Worm (Caenorhabditis elegans) whole organism, L4/young adult: ENCODE measurements around the gene R04B5.6.

Source experiments
- W03F9.2 ChIP-seq: fragments of 150-350 bp; optimal IDR thresholded peaks from 2 replicates; lab custom pipeline; 2014; ENCODE audit warnings: missing biosample characterization, missing genetic modification characterization
- dao-5 ChIP-seq: sonication (generic microtip); optimal IDR thresholded peaks from 2 replicates; lab custom pipeline; 2016; ENCODE audit warnings: missing genotype, missing genetic modification characterization, moderate library complexity, missing compliant biosample characterization
- him-1 ChIP-seq: sonication (generic microtip); optimal IDR thresholded peaks from 2 replicates; lab custom pipeline; 2016; ENCODE audit warnings: missing genotype, missing genetic modification reagents, missing genetic modification characterization, missing compliant biosample characterization

Gene R04B5.6

DNA sequence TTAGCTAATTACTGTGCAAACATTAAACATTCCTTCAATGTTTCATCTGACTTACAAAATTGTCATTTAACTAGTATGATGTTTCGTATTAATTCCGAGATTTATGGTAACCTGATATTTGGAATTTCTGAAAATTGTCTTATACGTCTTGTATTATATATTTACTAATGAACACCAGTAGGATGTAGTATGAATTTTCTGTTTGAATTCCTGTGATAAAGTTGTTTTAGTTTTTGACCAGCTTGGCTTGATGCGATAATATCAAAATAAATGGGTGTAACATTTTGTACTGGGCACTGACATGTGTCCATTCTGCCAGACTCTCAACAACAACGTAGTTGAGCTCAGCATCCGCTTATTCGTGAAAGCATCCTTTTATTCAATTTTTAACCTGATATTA lies at the start of gene R04B5.6:
TSS of gene R04B5.6 (plus strand) at position 301 of the 400 bp plus-strand sequence.
- TF ChIP-seq him-1 (no peak), W03F9.2 (tag; lab: Kevin White, UChicago) (no peak), dao-5 (tag; lab: Kevin White, UChicago) (no peak)

ce11 chrV:10035586-10035985 lies 49.4 kb upstream of the R04B5.6 start:
- TF ChIP-seq him-1: no peak
- no peak for TF ChIP-seq dao-5 (tag; lab: Kevin White, UChicago)
- no peak for TF ChIP-seq W03F9.2 (tag; lab: Kevin White, UChicago)

DNA sequence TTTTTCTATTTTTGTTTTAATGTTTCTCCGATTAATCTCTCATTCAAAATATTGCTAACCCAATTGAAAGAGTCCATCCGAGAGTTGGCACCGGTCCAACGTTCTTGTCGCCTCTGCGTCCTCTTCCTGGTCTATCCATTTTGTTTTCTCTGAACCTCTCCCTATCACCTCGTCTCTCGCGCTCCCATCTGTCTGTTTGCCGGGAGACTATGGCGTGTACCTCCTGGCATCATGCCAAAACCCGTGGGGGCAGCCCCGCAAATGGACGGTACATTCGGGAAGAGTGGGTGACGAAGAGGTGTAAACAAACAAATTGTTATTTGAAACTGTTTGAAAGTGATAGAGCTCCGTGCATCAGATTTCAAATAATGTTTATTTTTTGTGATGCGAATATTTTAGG lies 48.7 kb upstream of the R04B5.6 start, which contains the start of gene T06E8.2:
TSS of gene T06E8.2 (minus strand) at position 139 of the 400 bp plus-strand sequence.
- no peak for TF ChIP-seq W03F9.2 (tag; lab: Kevin White, UChicago)
- no peak for TF ChIP-seq him-1
- TF ChIP-seq dao-5 (tag; lab: Kevin White, UChicago): no peak

ce11 chrV:10037040-10037439 lies 47.9 kb upstream of the R04B5.6 start, which contains the start of gene F57A8.1:
Gene F57A8.1, plus strand, starts transcription at chrV:10037340.
- no peak for TF ChIP-seq dao-5 (tag; lab: Kevin White, UChicago)
- TF ChIP-seq W03F9.2 (tag; lab: Kevin White, UChicago): no peak
- TF ChIP-seq him-1: no peak

DNA sequence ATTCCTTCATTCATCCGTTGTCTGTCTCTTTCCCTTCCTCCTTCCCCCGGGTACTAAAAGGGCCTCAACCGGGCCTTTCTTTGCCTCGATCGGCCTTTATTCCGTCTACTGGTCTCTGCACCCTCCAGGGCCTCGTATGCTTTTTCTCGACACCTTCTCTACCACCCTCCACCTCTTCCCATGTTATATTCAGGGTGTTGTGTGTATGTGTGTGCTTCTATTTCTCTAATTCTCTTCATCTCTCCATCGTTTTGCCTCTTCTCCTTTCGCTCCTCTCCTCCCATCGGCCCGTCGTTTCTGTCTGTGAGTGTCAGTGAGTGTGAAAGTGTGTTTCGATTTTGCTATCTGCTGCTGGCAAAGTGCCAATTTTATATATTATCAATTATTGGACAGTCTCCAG lies 45.1 kb upstream of the R04B5.6 start:
- no peak for TF ChIP-seq him-1
- peak; percentile 58 for TF ChIP-seq W03F9.2 (tag; lab: Kevin White, UChicago)

ce11 chrV:10041484-10041883 lies 43.5 kb upstream of the R04B5.6 start:
- TF ChIP-seq dao-5 (tag; lab: Kevin White, UChicago) (no peak), him-1 (no peak), W03F9.2 (tag; lab: Kevin White, UChicago) (no peak)

DNA sequence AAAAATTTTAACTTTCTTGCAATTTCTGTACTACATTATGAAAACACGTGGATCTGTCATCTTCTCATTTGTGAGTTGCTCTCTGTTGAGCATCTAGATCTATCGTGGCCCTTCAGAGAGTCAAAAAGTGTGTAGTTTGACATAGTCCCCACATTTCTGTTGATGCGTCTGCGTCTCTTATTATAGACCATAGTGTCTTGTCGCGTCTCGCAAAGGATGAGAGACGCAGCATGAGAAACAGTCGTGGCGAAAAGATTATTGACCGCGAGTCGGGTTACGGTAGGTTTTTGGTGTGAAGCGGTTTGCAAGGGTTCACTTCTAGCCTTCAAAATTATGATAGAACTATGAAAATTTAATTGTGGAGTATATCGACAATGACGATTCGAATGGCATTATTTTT lies 42.7 kb upstream of the R04B5.6 start:
- TF ChIP-seq him-1 (peak; percentile 29), dao-5 (tag; lab: Kevin White, UChicago) (no peak), W03F9.2 (tag; lab: Kevin White, UChicago) (no peak)

DNA sequence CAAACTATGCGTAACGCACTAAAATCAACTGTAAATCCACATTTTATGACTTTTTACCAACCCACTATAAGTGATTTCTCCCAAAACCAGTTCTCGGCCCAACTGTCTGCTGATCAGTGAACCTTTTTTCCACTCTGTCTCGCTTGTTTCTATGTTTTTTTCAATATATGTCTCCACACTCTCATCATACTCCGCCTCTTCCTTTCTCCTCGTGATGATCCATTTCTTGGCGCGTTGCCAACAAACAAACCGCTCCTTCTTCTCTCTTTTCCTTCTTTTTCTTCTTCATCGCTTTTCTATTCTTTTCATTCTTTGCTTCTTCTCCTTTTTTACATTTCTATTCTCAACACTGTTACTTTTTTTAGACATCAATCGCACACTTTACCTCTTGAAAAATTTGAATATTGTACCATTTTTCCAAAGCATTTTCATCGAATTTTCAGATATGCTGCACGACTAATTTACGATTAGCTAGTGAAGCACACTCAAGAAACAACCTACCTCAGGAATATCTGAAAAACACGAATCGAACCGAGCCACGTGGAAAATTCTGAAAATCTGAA lies 41.6 kb upstream of the R04B5.6 start, which contains the start of gene T06E8.8:
TSS of gene T06E8.8 (plus strand) at position 513 of the 563 bp plus-strand sequence.
- TF ChIP-seq dao-5 (tag; lab: Kevin White, UChicago) (no peak), W03F9.2 (tag; lab: Kevin White, UChicago) (no peak), him-1 (no peak)

ce11 chrV:10044735-10045134 lies 40.2 kb upstream of the R04B5.6 start:
- TF ChIP-seq him-1: no peak
- TF ChIP-seq W03F9.2 (tag; lab: Kevin White, UChicago): no peak
- TF ChIP-seq dao-5 (tag; lab: Kevin White, UChicago): no peak

ce11 chrV:10046503-10046902 lies 38.5 kb upstream of the R04B5.6 start:
- no peak for TF ChIP-seq him-1
- TF ChIP-seq W03F9.2 (tag; lab: Kevin White, UChicago): no peak
- no peak for TF ChIP-seq dao-5 (tag; lab: Kevin White, UChicago)

DNA sequence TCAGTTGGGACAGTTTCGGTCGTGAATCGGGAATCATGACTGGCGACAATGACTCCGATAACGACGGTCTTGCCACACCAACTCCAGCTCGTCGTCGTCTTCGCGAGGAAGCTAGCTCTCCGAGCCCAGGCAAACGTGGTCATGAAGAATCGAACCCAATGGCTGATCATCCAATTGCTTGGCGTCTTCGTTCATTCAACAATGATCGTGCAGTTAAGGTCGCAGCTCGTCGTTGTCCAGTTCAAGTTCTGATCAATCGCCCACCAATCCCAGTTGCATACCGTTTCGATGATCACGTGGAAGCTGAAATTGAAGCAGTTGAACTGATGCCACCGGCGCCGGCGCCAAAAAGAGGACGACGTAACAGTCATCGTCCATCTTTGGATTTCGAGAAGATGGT lies 37.8 kb upstream of the R04B5.6 start:
- TF ChIP-seq dao-5 (tag; lab: Kevin White, UChicago): no peak
- TF ChIP-seq him-1: no peak
- TF ChIP-seq W03F9.2 (tag; lab: Kevin White, UChicago): no peak

- TF ChIP-seq W03F9.2 (tag; lab: Kevin White, UChicago) (no peak), dao-5 (tag; lab: Kevin White, UChicago) (no peak), him-1 (no peak)
Measured at ce11 chrV:10051855-10052254, 33.1 kb upstream of the R04B5.6 start, which contains the start of gene str-118. Gene str-118, plus strand, starts transcription at chrV:10052155.

ce11 chrV:10054872-10055271 lies 30.1 kb upstream of the R04B5.6 start, which contains the start of gene yif-1:
Gene yif-1, minus strand, starts transcription at chrV:10054913.
- TF ChIP-seq dao-5 (tag; lab: Kevin White, UChicago) (no peak), W03F9.2 (tag; lab: Kevin White, UChicago) (no peak), him-1 (no peak)

DNA sequence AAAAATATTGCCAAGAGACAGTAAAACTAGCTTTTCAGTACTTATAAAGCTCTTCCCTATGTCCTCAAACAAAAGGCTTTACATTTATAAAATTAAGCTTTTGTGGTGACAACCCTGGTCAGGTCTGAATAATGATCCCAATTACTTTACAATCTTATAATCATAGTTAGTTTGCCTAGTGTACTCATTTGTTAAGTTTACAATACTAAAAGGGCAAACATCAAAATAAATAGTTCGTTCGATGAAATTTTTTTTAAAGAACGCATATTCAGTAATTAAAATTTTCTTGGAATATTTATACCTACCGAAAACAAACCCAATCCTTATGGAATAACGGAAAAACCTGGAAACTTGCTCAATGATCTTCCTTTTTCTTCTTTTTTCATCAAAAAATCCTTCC lies 26.2 kb upstream of the R04B5.6 start:
- TF ChIP-seq W03F9.2 (tag; lab: Kevin White, UChicago): no peak
- no peak for TF ChIP-seq him-1
- TF ChIP-seq dao-5 (tag; lab: Kevin White, UChicago): no peak

ce11 chrV:10060039-10060438 lies 24.9 kb upstream of the R04B5.6 start:
- TF ChIP-seq W03F9.2 (tag; lab: Kevin White, UChicago) (no peak), dao-5 (tag; lab: Kevin White, UChicago) (no peak), him-1 (no peak)
